Worm (Caenorhabditis elegans): ENCODE data around the gene str-176.

ce11 chrIV:8472493-8472892, 8.9 kb upstream of the str-176 start, which contains the start of gene oat-1:
- TF ChIP-seq hlh-6 (tag; optimal IDR thresholded peaks at IDR 0.05) (no peak), elt-2 (tag; optimal IDR thresholded peaks at IDR 0.05) (no peak), tbx-2 (tag; optimal IDR thresholded peaks at IDR 0.05) (no peak)

All from whole organism, late embryonic.